Worm (Caenorhabditis elegans) whole organism, dauer: Measurements from ENCODE around the gene H43I07.4.
"Not testable (repeated sequence)": the region's sequence is repeated elsewhere in the genome, so short reads cannot be mapped to it uniquely, and the experiment has no call there.

ENCODE experiments used
- unc-62 ChIP-seq: sonication (generic microtip); optimal IDR thresholded peaks from 2 replicates; lab custom pipeline; 2017; ENCODE audit warnings: missing biosample characterization, missing genetic modification reagents, missing genetic modification characterization

H43I07.4 gene

DNA sequence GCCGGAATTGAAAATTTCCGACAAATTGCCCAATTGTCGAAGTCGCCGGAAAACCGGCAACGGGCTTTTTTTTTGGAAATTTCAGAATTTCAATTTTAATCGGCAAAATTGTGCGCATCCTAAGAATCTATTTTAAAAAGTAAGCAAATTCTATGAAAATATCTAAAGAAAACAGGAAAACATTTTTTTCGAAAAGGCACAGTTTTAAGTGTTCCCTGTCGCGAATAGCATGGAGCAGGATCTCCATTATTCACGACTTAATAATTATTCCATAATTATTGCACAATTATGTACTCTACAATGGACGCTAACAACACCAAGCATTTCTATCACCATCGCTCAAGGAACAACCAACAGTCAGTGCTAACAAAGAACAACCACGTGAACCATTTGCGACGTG lies at the start of gene H43I07.4:
TSS of gene H43I07.4 (plus strand) at position 301 of the 400 bp plus-strand sequence.
- not testable (repeated sequence) for TF ChIP-seq unc-62 (GFP tag; lab: Kevin White, UChicago)

DNA sequence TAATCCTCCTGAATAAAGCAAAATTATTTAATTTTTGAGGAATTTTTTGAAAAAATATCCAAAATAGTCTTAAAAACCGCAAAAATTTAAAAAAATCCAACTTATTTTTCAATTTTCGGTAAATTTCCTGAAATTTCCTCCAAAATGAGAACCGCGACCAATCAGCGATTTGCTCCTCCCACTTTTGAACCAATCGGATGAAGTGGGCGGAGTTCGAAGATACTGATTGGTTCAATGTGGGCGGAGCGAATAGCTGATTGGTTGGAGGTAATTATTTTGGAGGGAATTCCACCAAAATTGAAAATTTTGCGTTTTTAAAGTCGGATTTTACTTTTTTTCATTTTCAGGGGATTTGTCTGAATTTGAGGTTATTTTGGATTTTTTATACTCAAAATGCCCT lies 47.9 kb upstream of the H43I07.4 start:
- TF ChIP-seq unc-62 (GFP tag; lab: Kevin White, UChicago): no peak

- TF ChIP-seq unc-62 (GFP tag; lab: Kevin White, UChicago): no peak
Measured at ce11 chrV:4169658-4170057, 46.3 kb upstream of the H43I07.4 start.

- no peak for TF ChIP-seq unc-62 (GFP tag; lab: Kevin White, UChicago)
Measured at ce11 chrV:4170138-4170537, 45.8 kb upstream of the H43I07.4 start, which contains the start of gene Y45G5AM.7. Gene Y45G5AM.7, minus strand, starts transcription at chrV:4170238.

- TF ChIP-seq unc-62 (GFP tag; lab: Kevin White, UChicago): no peak
Measured at ce11 chrV:4175624-4176023, 40.3 kb upstream of the H43I07.4 start, which contains the start of the genes coh-4 and pid-5. Gene coh-4, minus strand, starts transcription at chrV:4175640. Gene pid-5, plus strand, starts transcription at chrV:4175882.

DNA sequence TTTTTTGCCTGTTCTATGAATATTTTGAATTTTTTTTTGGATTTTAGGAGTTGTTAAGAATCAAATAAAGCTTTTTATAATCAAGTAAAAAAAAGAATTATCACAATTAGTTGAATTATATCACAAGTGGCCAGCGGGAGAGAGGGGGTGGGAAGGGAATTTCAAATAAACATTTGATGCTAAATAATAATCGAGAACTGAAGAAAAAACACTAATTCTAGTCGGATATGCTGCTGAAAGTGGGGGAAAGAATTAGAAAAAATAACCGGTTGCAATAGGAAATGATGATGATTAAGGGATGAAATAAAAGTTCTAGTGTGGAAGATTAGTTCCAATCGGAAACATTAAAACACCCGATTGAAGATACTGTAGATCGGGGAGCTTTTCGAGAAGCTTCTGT lies 34.7 kb upstream of the H43I07.4 start:
- TF ChIP-seq unc-62 (GFP tag; lab: Kevin White, UChicago): no peak

- no peak for TF ChIP-seq unc-62 (GFP tag; lab: Kevin White, UChicago)
Measured at ce11 chrV:4181727-4182126, 34.2 kb upstream of the H43I07.4 start.

- TF ChIP-seq unc-62 (GFP tag; lab: Kevin White, UChicago): no peak
Measured at ce11 chrV:4182546-4182945, 33.4 kb upstream of the H43I07.4 start.

- TF ChIP-seq unc-62 (GFP tag; lab: Kevin White, UChicago): no peak
Measured at ce11 chrV:4185885-4186284, 30.1 kb upstream of the H43I07.4 start.

ce11 chrV:4186453-4187143 lies 29.4 kb upstream of the H43I07.4 start:
- TF ChIP-seq unc-62 (GFP tag; lab: Kevin White, UChicago): no peak

- TF ChIP-seq unc-62 (GFP tag; lab: Kevin White, UChicago): no peak
Measured at ce11 chrV:4187144-4187485, 28.8 kb upstream of the H43I07.4 start, which contains the start of gene nhr-114. Gene nhr-114, plus strand, starts transcription at chrV:4187202.

ce11 chrV:4189618-4190017 lies 26.3 kb upstream of the H43I07.4 start:
- TF ChIP-seq unc-62 (GFP tag; lab: Kevin White, UChicago): no peak

- TF ChIP-seq unc-62 (GFP tag; lab: Kevin White, UChicago): no peak
Measured at ce11 chrV:4190232-4190631, 25.7 kb upstream of the H43I07.4 start.

ce11 chrV:4192688-4193471 lies 23.1 kb upstream of the H43I07.4 start:
- TF ChIP-seq unc-62 (GFP tag; lab: Kevin White, UChicago): no peak

- no peak for TF ChIP-seq unc-62 (GFP tag; lab: Kevin White, UChicago)
Measured at ce11 chrV:4194587-4195211, 21.3 kb upstream of the H43I07.4 start, which contains the start of gene Y45G5AM.9. Gene Y45G5AM.9, minus strand, starts transcription at chrV:4194637.

DNA sequence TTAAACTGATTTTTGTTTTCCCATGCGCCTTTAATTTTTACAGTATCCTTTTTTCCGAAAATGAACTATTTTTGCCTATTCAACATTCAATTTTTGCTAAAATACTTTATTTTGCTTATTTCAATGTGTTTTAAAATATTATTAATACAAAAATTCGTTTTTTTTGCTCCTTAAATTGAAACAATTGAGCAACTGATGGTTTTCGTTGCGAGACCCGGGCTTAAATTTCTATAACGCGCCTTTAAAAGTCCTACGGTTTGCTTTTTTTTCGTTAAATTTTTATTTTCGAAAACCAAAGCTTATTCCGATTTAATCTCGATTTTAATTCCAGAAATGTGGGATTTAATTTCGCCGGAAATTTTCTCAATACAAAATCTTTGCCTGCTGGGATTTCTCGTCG lies 20.7 kb upstream of the H43I07.4 start, which contains the start of gene algn-5:
TSS of gene algn-5 (plus strand) at position 295 of the 400 bp plus-strand sequence.
- no peak for TF ChIP-seq unc-62 (GFP tag; lab: Kevin White, UChicago)
